Worm (Caenorhabditis elegans) whole organism, early embryonic: ENCODE results near the gene F16H6.4.
"Not testable (repeated sequence)": the region's sequence is repeated elsewhere in the genome, so short reads cannot be mapped to it uniquely, and the experiment has no call there.

ENCODE experiments used
- B0310.2 ChIP-seq: sonication (generic microtip); optimal IDR thresholded peaks from 2 replicates; lab custom pipeline; 2016; ENCODE audit warnings: mild to moderate bottlenecking, missing genetic modification characterization, missing compliant biosample characterization
- F13C5.2 ChIP-seq: sonication (generic microtip); optimal IDR thresholded peaks from 2 replicates; lab custom pipeline; 2017; ENCODE audit warnings: mild to moderate bottlenecking, missing genetic modification characterization, inconsistent platforms, missing compliant biosample characterization
- aly-1 ChIP-seq: sonication (generic microtip); optimal IDR thresholded peaks from 2 replicates; lab custom pipeline; 2016; ENCODE audit warnings: missing genetic modification characterization, missing compliant biosample characterization
- ama-1 ChIP-seq: fragments of 150-350 bp; optimal IDR thresholded peaks from 2 replicates; lab custom pipeline; 2014
- ceh-13 ChIP-seq: fragments of 200-800 bp; sonication (Bioruptor generic); optimal IDR thresholded peaks from 2 replicates; lab custom pipeline; 2018; ENCODE audit warnings: mild to moderate bottlenecking, missing genetic modification characterization, missing compliant biosample characterization
- ceh-36 ChIP-seq: sonication (generic microtip); optimal IDR thresholded peaks from 2 replicates; lab custom pipeline; 2016; ENCODE audit warnings: missing genetic modification characterization, inconsistent platforms, missing compliant biosample characterization
- ets-7 ChIP-seq: sonication (generic microtip); optimal IDR thresholded peaks from 2 replicates; lab custom pipeline; 2016; ENCODE audit warnings: missing genotype, missing genetic modification characterization, missing compliant biosample characterization
- flt-1 ChIP-seq: fragments of 200-800 bp; sonication (Bioruptor generic); IDR thresholded peaks from 2 replicates; pipeline ENCODE4 v1.3.6; 2022; ENCODE audit warnings: missing genetic modification characterization, missing compliant biosample characterization
- hmbx-1 ChIP-seq: sonication (generic microtip); optimal IDR thresholded peaks from 2 replicates; lab custom pipeline; 2016; ENCODE audit warnings: mild to moderate bottlenecking, missing genetic modification characterization, missing compliant biosample characterization
- hmg-4 ChIP-seq: fragments of 200-800 bp; sonication (Bioruptor generic); optimal IDR thresholded peaks from 2 replicates; lab custom pipeline; 2018; ENCODE audit warnings: mild to moderate bottlenecking, missing genetic modification characterization, missing compliant biosample characterization
- hnd-1 ChIP-seq: sonication (generic microtip); optimal IDR thresholded peaks from 2 replicates; lab custom pipeline; 2016; ENCODE audit warnings: missing genetic modification characterization, missing compliant biosample characterization
- pes-1 ChIP-seq: fragments of 200-800 bp; sonication (Bioruptor generic); IDR thresholded peaks from 2 replicates; pipeline ENCODE4 v1.3.6; 2022; ENCODE audit warnings: missing genetic modification reagents, missing genetic modification characterization, missing compliant biosample characterization
- scrt-1 ChIP-seq: fragments of 200-800 bp; sonication (Bioruptor generic); IDR thresholded peaks from 2 replicates; pipeline ENCODE4 v1.3.6; 2022; ENCODE audit warnings: missing genetic modification characterization, missing compliant biosample characterization
- sea-1 ChIP-seq: fragments of 200-800 bp; sonication (Bioruptor generic); conservative IDR thresholded peaks from 2 replicates; pipeline ENCODE4 v1.3.6; 2022; ENCODE audit warnings: missing genetic modification characterization, missing compliant biosample characterization
- tbx-11 ChIP-seq: fragments of 200-800 bp; sonication (Bioruptor generic); IDR thresholded peaks from 2 replicates; pipeline ENCODE4 v1.3.6; 2022; ENCODE audit warnings: missing genetic modification characterization, missing compliant biosample characterization
- tbx-37 ChIP-seq: fragments of 200-800 bp; sonication (Bioruptor generic); conservative IDR thresholded peaks from 2 replicates; pipeline ENCODE4 v1.3.6; 2022; ENCODE audit warnings: missing genetic modification reagents, missing genetic modification characterization, missing compliant biosample characterization
- tra-4 ChIP-seq: sonication (generic microtip); optimal IDR thresholded peaks from 2 replicates; lab custom pipeline; 2017; ENCODE audit warnings: missing genetic modification characterization, missing compliant biosample characterization

Gene F16H6.4

ce11 chrV:18189181-18189580 is 9.3 kb upstream of the F16H6.4 start, which contains the start of gene clec-246:
clec-246 (plus strand) TSS chrV:18189481.
- no peak for TF ChIP-seq B0310.2 (tag; lab: Kevin White, UChicago)
- no peak for TF ChIP-seq ceh-36
- no peak for TF ChIP-seq hmbx-1
- no peak for TF ChIP-seq tbx-37
- no peak for TF ChIP-seq aly-1 (tag; lab: Kevin White, UChicago)
- TF ChIP-seq ets-7: no peak
- no peak for TF ChIP-seq hmg-4 (GFP tag; lab: Kevin White, UChicago)
- TF ChIP-seq ama-1: no peak
- TF ChIP-seq flt-1 (GFP tag; lab: Robert Waterston, UW): no peak
- no peak for TF ChIP-seq hnd-1
- no peak for TF ChIP-seq tra-4 (tag; lab: Kevin White, UChicago)
- no peak for TF ChIP-seq pes-1 (GFP tag; lab: Robert Waterston, UW)
- TF ChIP-seq F13C5.2 (tag; lab: Kevin White, UChicago): no peak
- no peak for TF ChIP-seq scrt-1 (GFP tag; lab: Robert Waterston, UW)
- no peak for TF ChIP-seq tbx-11
- no peak for TF ChIP-seq sea-1 (GFP tag; lab: Robert Waterston, UW)

- TF ChIP-seq ceh-13 (GFP tag; lab: Kevin White, UChicago) (no peak), F13C5.2 (tag; lab: Kevin White, UChicago) (no peak), scrt-1 (GFP tag; lab: Robert Waterston, UW) (no peak), hnd-1 (no peak), tbx-37 (no peak), pes-1 (GFP tag; lab: Robert Waterston, UW) (no peak), flt-1 (GFP tag; lab: Robert Waterston, UW) (no peak), ets-7 (no peak), B0310.2 (tag; lab: Kevin White, UChicago) (no peak), ama-1 (no peak), tbx-11 (no peak), hmbx-1 (no peak), sea-1 (GFP tag; lab: Robert Waterston, UW) (no peak), ceh-36 (no peak), tra-4 (tag; lab: Kevin White, UChicago) (no peak)
Measured at ce11 chrV:18191128-18191527, 7.4 kb upstream of the F16H6.4 start, which contains the start of gene clec-42. clec-42 (plus strand) TSS chrV:18191412.

ce11 chrV:18195006-18195405 is 3.5 kb upstream of the F16H6.4 start, which contains the start of gene F16H6.3:
F16H6.3 (plus strand) TSS chrV:18195306.
- TF ChIP-seq aly-1 (tag; lab: Kevin White, UChicago) (no peak), B0310.2 (tag; lab: Kevin White, UChicago) (no peak)

ce11 chrV:18209071-18209470 is 10.6 kb downstream of the F16H6.4 start, which contains the start of gene F16H6.7:
F16H6.7 (minus strand) TSS chrV:18209171.
- TF ChIP-seq hmbx-1 (no peak), ceh-13 (GFP tag; lab: Kevin White, UChicago) (no peak), ets-7 (no peak), hmg-4 (GFP tag; lab: Kevin White, UChicago) (no peak), tbx-37 (no peak)

ce11 chrV:18212848-18213247 is 14.3 kb downstream of the F16H6.4 start:
- no peak for TF ChIP-seq hmg-4 (GFP tag; lab: Kevin White, UChicago)
- TF ChIP-seq F13C5.2 (tag; lab: Kevin White, UChicago): no peak
- TF ChIP-seq ceh-13 (GFP tag; lab: Kevin White, UChicago): no peak
- TF ChIP-seq aly-1 (tag; lab: Kevin White, UChicago): no peak
- no peak for TF ChIP-seq flt-1 (GFP tag; lab: Robert Waterston, UW)
- TF ChIP-seq tra-4 (tag; lab: Kevin White, UChicago): no peak
- no peak for TF ChIP-seq scrt-1 (GFP tag; lab: Robert Waterston, UW)
- no peak for TF ChIP-seq ceh-36
- no peak for TF ChIP-seq ets-7
- TF ChIP-seq tbx-37: no peak
- TF ChIP-seq ama-1: no peak

ce11 chrV:18216175-18216574 is 17.7 kb downstream of the F16H6.4 start, which contains the start of gene F16H6.8:
F16H6.8 (minus strand) TSS chrV:18216275.
- not testable (repeated sequence) for TF ChIP-seq sea-1 (GFP tag; lab: Robert Waterston, UW); tra-4 (tag; lab: Kevin White, UChicago); hmbx-1

ce11 chrV:18216784-18217183 is 18.3 kb downstream of the F16H6.4 start, which contains the start of gene F16H6.9:
F16H6.9 (plus strand) TSS chrV:18217084.
- TF ChIP-seq flt-1 (GFP tag; lab: Robert Waterston, UW); ceh-36; ceh-13 (GFP tag; lab: Kevin White, UChicago): not testable (repeated sequence)

- TF ChIP-seq hmbx-1 (no peak), sea-1 (GFP tag; lab: Robert Waterston, UW) (no peak), ama-1 (no peak), hmg-4 (GFP tag; lab: Kevin White, UChicago) (no peak), tra-4 (tag; lab: Kevin White, UChicago) (no peak), tbx-11 (no peak)
Measured at ce11 chrV:18224353-18224752, 25.8 kb downstream of the F16H6.4 start, which contains the start of gene F16H6.10. F16H6.10 (minus strand) TSS chrV:18224453.

ce11 chrV:18235808-18236207 is 37.3 kb downstream of the F16H6.4 start:
- no peak for TF ChIP-seq scrt-1 (GFP tag; lab: Robert Waterston, UW)
- TF ChIP-seq tbx-37: no peak
- no peak for TF ChIP-seq ama-1
- no peak for TF ChIP-seq flt-1 (GFP tag; lab: Robert Waterston, UW)
- no peak for TF ChIP-seq tbx-11
- no peak for TF ChIP-seq ets-7
- TF ChIP-seq F13C5.2 (tag; lab: Kevin White, UChicago): no peak
- TF ChIP-seq B0310.2 (tag; lab: Kevin White, UChicago): no peak
- TF ChIP-seq aly-1 (tag; lab: Kevin White, UChicago): no peak
